Worm (Caenorhabditis elegans): Measurements from ENCODE around the gene Y25C1A.14.

- TF ChIP-seq nhr-11 (tag; optimal IDR thresholded peaks at IDR 0.05) (no peak), unc-62 (GFP tag; optimal IDR thresholded peaks at IDR 0.05) (no peak), fos-1 (tag; optimal IDR thresholded peaks at IDR 0.05) (no peak), sma-3 (GFP tag; optimal IDR thresholded peaks at IDR 0.05) (no peak), mdl-1 (tag; optimal IDR thresholded peaks at IDR 0.05) (no peak)
These were observed 5.3 kb upstream of the Y25C1A.14 start, which contains the start of gene clec-121 for ce11 chrII:3102018-3102417.
